Worm (Caenorhabditis elegans) whole organism, L4 larva: Measurements from ENCODE around the gene C16D2.1.

ENCODE experiments used
- F26F4.8 ChIP-seq: fragments of 200-800 bp; sonication (Bioruptor generic); conservative IDR thresholded peaks from 2 replicates; pipeline ENCODE4 v1.3.6; 2022; ENCODE audit warnings: missing genetic modification characterization, missing compliant biosample characterization
- F37D6.2 ChIP-seq: sonication (generic microtip); optimal IDR thresholded peaks from 2 replicates; lab custom pipeline; 2016; ENCODE audit warnings: mild to moderate bottlenecking, missing genetic modification characterization, missing compliant biosample characterization
- R02D3.7 ChIP-seq: fragments of 150-350 bp; sonication (generic microtip); optimal IDR thresholded peaks from 3 replicates; lab custom pipeline; 2014; ENCODE audit warnings: missing biosample characterization, missing genetic modification characterization
- T26A8.4 ChIP-seq: fragments of 200-800 bp; sonication (Bioruptor generic); IDR thresholded peaks from 2 replicates; pipeline ENCODE4 v1.3.6; 2022; ENCODE audit warnings: missing genetic modification characterization, missing compliant biosample characterization
- ZK337.2 ChIP-seq: fragments of 200-800 bp; sonication (Bioruptor generic); IDR thresholded peaks from 2 replicates; pipeline ENCODE4 v1.3.6; 2022; ENCODE audit warnings: missing genetic modification reagents, missing genetic modification characterization, missing compliant biosample characterization
- aha-1 ChIP-seq: fragments of 150-350 bp; peaks from one replicate; lab custom pipeline; 2014; ENCODE audit warnings: missing biosample characterization, missing genetic modification characterization
- aly-2 ChIP-seq: sonication (generic microtip); optimal IDR thresholded peaks from 2 replicates; lab custom pipeline; 2018; ENCODE audit warnings: missing biosample characterization, missing genetic modification characterization
- attf-4 ChIP-seq: sonication (generic microtip); optimal IDR thresholded peaks from 3 replicates; lab custom pipeline; 2017; ENCODE audit warnings: missing biosample characterization, missing genetic modification characterization
- ceh-20 ChIP-seq: fragments of 200-800 bp; sonication (Bioruptor generic); IDR thresholded peaks from 2 replicates; pipeline ENCODE4 v1.3.6; 2022; ENCODE audit warnings: missing genetic modification reagents, missing genetic modification characterization, missing compliant biosample characterization
- ceh-28 ChIP-seq: fragments of 150-350 bp; optimal IDR thresholded peaks from 2 replicates; lab custom pipeline; 2014; ENCODE audit warnings: missing biosample characterization, missing genetic modification reagents, missing genetic modification characterization
- ceh-82 ChIP-seq: sonication (generic microtip); optimal IDR thresholded peaks from 2 replicates; lab custom pipeline; 2017; ENCODE audit warnings: missing biosample characterization, missing genetic modification characterization
- ces-1 ChIP-seq: fragments of 150-350 bp; sonication (generic microtip); optimal IDR thresholded peaks from 4 replicates; lab custom pipeline; 2014; ENCODE audit warnings: missing biosample characterization, missing genetic modification reagents, missing genetic modification characterization
- cey-2 ChIP-seq: sonication (generic microtip); optimal IDR thresholded peaks from 3 replicates; lab custom pipeline; 2017; ENCODE audit warnings: missing genetic modification characterization, mild to moderate bottlenecking, missing compliant biosample characterization, antibody characterized with exemption, borderline replicate concordance; ENCODE audit not compliant: insufficient read depth
- daf-12 ChIP-seq: fragments of 150-350 bp; optimal IDR thresholded peaks from 2 replicates; lab custom pipeline; 2014; ENCODE audit warnings: missing biosample characterization, missing genetic modification reagents, missing genetic modification characterization
- daf-19 ChIP-seq: fragments of 200-800 bp; sonication (Bioruptor generic); conservative IDR thresholded peaks from 2 replicates; pipeline ENCODE4 v1.3.6; 2022; ENCODE audit warnings: missing genetic modification characterization, missing compliant biosample characterization
- daf-8 ChIP-seq: fragments of 200-800 bp; sonication (Bioruptor generic); IDR thresholded peaks from 2 replicates; pipeline ENCODE4 v1.3.6; 2022; ENCODE audit warnings: missing genetic modification characterization, missing compliant biosample characterization
- dmd-6 ChIP-seq: fragments of 200-800 bp; sonication (Bioruptor generic); IDR thresholded peaks from 2 replicates; pipeline ENCODE4 v1.3.6; 2022; ENCODE audit warnings: missing genetic modification reagents, missing genetic modification characterization, missing compliant biosample characterization
- dmd-8 ChIP-seq: fragments of 200-800 bp; sonication (Bioruptor generic); IDR thresholded peaks from 2 replicates; pipeline ENCODE4 v1.3.6; 2022; ENCODE audit warnings: missing genetic modification characterization, missing compliant biosample characterization
- duxl-1 ChIP-seq: sonication (generic microtip); optimal IDR thresholded peaks from 2 replicates; lab custom pipeline; 2016; ENCODE audit warnings: mild to moderate bottlenecking, missing genetic modification characterization, moderate library complexity, missing compliant biosample characterization; ENCODE audit not compliant: poor library complexity
- dve-1 ChIP-seq: sonication (generic microtip); optimal IDR thresholded peaks from 2 replicates; lab custom pipeline; 2017; ENCODE audit warnings: antibody characterized with exemption, mild to moderate bottlenecking, missing genetic modification characterization, missing compliant biosample characterization; ENCODE audit not compliant: insufficient read depth
- fos-1 ChIP-seq: fragments of 150-350 bp; optimal IDR thresholded peaks from 2 replicates; lab custom pipeline; 2014; ENCODE audit warnings: missing biosample characterization, missing genetic modification characterization
- gei-8 ChIP-seq: fragments of 200-800 bp; sonication (Bioruptor generic); optimal IDR thresholded peaks from 2 replicates; lab custom pipeline; 2018; ENCODE audit warnings: mild to moderate bottlenecking, missing genetic modification characterization, missing compliant biosample characterization
- hif-1 ChIP-seq, 2 experiments: sonication (generic microtip); optimal IDR thresholded peaks; 2 replicates each; lab custom pipeline; 2016 to 2017; ENCODE audit warnings: missing compliant biosample characterization in 2 of 2, missing genetic modification characterization in 2 of 2, missing genetic modification reagents in 2 of 2, missing genotype in 2 of 2, mild to moderate bottlenecking in 1 of 2
- hlh-11 ChIP-seq: fragments of 200-800 bp; sonication (Bioruptor generic); optimal IDR thresholded peaks from 2 replicates; lab custom pipeline; 2018; ENCODE audit warnings: mild to moderate bottlenecking, missing genetic modification characterization, missing compliant biosample characterization
- lim-7 ChIP-seq: fragments of 200-800 bp; sonication (Bioruptor generic); IDR thresholded peaks from 2 replicates; pipeline ENCODE4 v1.3.6; 2022; ENCODE audit warnings: missing genetic modification characterization, missing compliant biosample characterization
- lin-29 ChIP-seq: fragments of 200-800 bp; sonication (Bioruptor generic); IDR thresholded peaks from 2 replicates; pipeline ENCODE4 v1.3.6; 2022; ENCODE audit warnings: missing genetic modification reagents, missing genetic modification characterization, missing compliant biosample characterization
- lsy-2 ChIP-seq, 2 experiments: fragments of 150-350 bp in 1 of 2; sonication (generic microtip) in 1 of 2; optimal IDR thresholded peaks; 2 replicates each; lab custom pipeline; 2014 to 2017; ENCODE audit warnings: missing biosample characterization in 2 of 2, missing genetic modification characterization in 2 of 2
- madf-9 ChIP-seq: fragments of 200-800 bp; sonication (Bioruptor generic); conservative IDR thresholded peaks from 2 replicates; pipeline ENCODE4 v1.3.6; 2022; ENCODE audit warnings: missing genetic modification reagents, missing genetic modification characterization, missing compliant biosample characterization
- mdl-1 ChIP-seq, 2 experiments: fragments of 150-350 bp in 1 of 2; sonication (generic microtip) in 1 of 2; optimal IDR thresholded peaks; 2 replicates each; lab custom pipeline; 2014 to 2017; ENCODE audit warnings: missing biosample characterization in 2 of 2, missing genetic modification characterization in 2 of 2
- mdt-29 ChIP-seq: fragments of 200-800 bp; sonication (Bioruptor generic); IDR thresholded peaks from 2 replicates; pipeline ENCODE4 v1.3.6; 2022; ENCODE audit warnings: missing genetic modification reagents, missing genetic modification characterization, missing compliant biosample characterization
- mes-2 ChIP-seq: sonication (generic microtip); optimal IDR thresholded peaks from 2 replicates; lab custom pipeline; 2016; ENCODE audit warnings: missing genotype, mild to moderate bottlenecking, missing genetic modification characterization, missing compliant biosample characterization; ENCODE audit not compliant: poor library complexity, severe bottlenecking
- nhr-10 ChIP-seq: fragments of 150-350 bp; optimal IDR thresholded peaks from 2 replicates; lab custom pipeline; 2014; ENCODE audit warnings: missing biosample characterization, missing genetic modification characterization
- nhr-111 ChIP-seq: fragments of 200-800 bp; sonication (Bioruptor generic); optimal IDR thresholded peaks from 2 replicates; lab custom pipeline; 2018; ENCODE audit warnings: mild to moderate bottlenecking, missing genetic modification characterization, missing compliant biosample characterization
- nhr-237 ChIP-seq: sonication (generic microtip); optimal IDR thresholded peaks from 2 replicates; lab custom pipeline; 2017; ENCODE audit warnings: missing biosample characterization, missing genetic modification characterization
- nhr-28 ChIP-seq: fragments of 150-350 bp; optimal IDR thresholded peaks from 2 replicates; lab custom pipeline; 2014; ENCODE audit warnings: missing biosample characterization, missing genetic modification characterization
- nhr-42 ChIP-seq: fragments of 200-800 bp; sonication (Bioruptor generic); IDR thresholded peaks from 2 replicates; pipeline ENCODE4 v1.3.6; 2022; ENCODE audit warnings: missing genetic modification characterization, missing compliant biosample characterization
- nhr-48 ChIP-seq: sonication (generic microtip); optimal IDR thresholded peaks from 2 replicates; lab custom pipeline; 2016; ENCODE audit warnings: mild to moderate bottlenecking, missing genetic modification characterization, missing compliant biosample characterization
- nhr-6 ChIP-seq: fragments of 150-350 bp; optimal IDR thresholded peaks from 2 replicates; lab custom pipeline; 2014; ENCODE audit warnings: missing biosample characterization, missing genetic modification characterization
- nhr-77 ChIP-seq: fragments of 150-350 bp; optimal IDR thresholded peaks from 2 replicates; lab custom pipeline; 2014; ENCODE audit warnings: missing biosample characterization, missing genetic modification characterization
- pha-4 ChIP-seq, 2 experiments: fragments of 150-350 bp in 1 of 2; fragments of 200-800 bp in 1 of 2; sonication (Bioruptor generic) in 1 of 2; IDR thresholded peaks in 1 of 2; optimal IDR thresholded peaks in 1 of 2; 2 replicates each; pipeline versions ENCODE4 v1.3.6 to Lab custom; 2014 to 2022; ENCODE audit warnings: missing genetic modification characterization in 2 of 2, missing genetic modification reagents in 2 of 2, missing biosample characterization in 1 of 2, missing compliant biosample characterization in 1 of 2
- pqm-1 ChIP-seq: sonication (generic microtip); optimal IDR thresholded peaks from 2 replicates; lab custom pipeline; 2017; ENCODE audit warnings: missing biosample characterization, missing genetic modification characterization
- saeg-2 ChIP-seq: fragments of 200-800 bp; sonication (Bioruptor generic); IDR thresholded peaks from 2 replicates; pipeline ENCODE4 v1.3.6; 2022; ENCODE audit warnings: missing genetic modification reagents, missing genetic modification characterization, missing compliant biosample characterization
- sdz-12 ChIP-seq: fragments of 200-800 bp; sonication (Bioruptor generic); optimal IDR thresholded peaks from 2 replicates; lab custom pipeline; 2018; ENCODE audit warnings: mild to moderate bottlenecking, missing genetic modification characterization, missing compliant biosample characterization
- set-16 ChIP-seq: fragments of 200-800 bp; sonication (Bioruptor generic); IDR thresholded peaks from 2 replicates; pipeline ENCODE4 v1.3.6; 2022; ENCODE audit warnings: missing genetic modification reagents, missing genetic modification characterization, missing compliant biosample characterization
- spr-1 ChIP-seq: sonication (generic microtip); optimal IDR thresholded peaks from 2 replicates; lab custom pipeline; 2016; ENCODE audit warnings: mild to moderate bottlenecking, missing genetic modification characterization, missing compliant biosample characterization
- unc-130 ChIP-seq: sonication (generic microtip); optimal IDR thresholded peaks from 2 replicates; lab custom pipeline; 2016; ENCODE audit warnings: missing genetic modification reagents, missing genetic modification characterization, missing compliant biosample characterization
- unc-62 ChIP-seq, 3 experiments: fragments of 150-350 bp in 1 of 3; sonication (generic microtip); optimal IDR thresholded peaks in 2 of 3; peaks in 1 of 3; 1 replicate in 1 of 3; 2 replicates in 2 of 3; lab custom pipeline; 2014 to 2017; ENCODE audit warnings: missing biosample characterization in 3 of 3, missing genetic modification characterization in 3 of 3, missing genetic modification reagents in 3 of 3, missing genotype in 1 of 3
- zag-1 ChIP-seq: fragments of 150-350 bp; optimal IDR thresholded peaks from 2 replicates; lab custom pipeline; 2014; ENCODE audit warnings: missing biosample characterization, missing genetic modification characterization
- zfp-3 ChIP-seq: fragments of 200-800 bp; sonication (Bioruptor generic); conservative IDR thresholded peaks from 2 replicates; pipeline ENCODE4 v1.3.6; 2022; ENCODE audit warnings: missing genetic modification reagents, missing genetic modification characterization, missing compliant biosample characterization
- zip-11 ChIP-seq: fragments of 200-800 bp; sonication (Bioruptor generic); IDR thresholded peaks from 2 replicates; pipeline ENCODE4 v1.3.6; 2022; ENCODE audit warnings: missing genetic modification characterization, missing compliant biosample characterization
- zip-2 ChIP-seq: fragments of 150-350 bp; optimal IDR thresholded peaks from 2 replicates; lab custom pipeline; 2014; ENCODE audit warnings: missing biosample characterization, missing genetic modification characterization

The C16D2.1 gene

ce11 chrII:9156277-9156676 lies 24.8 kb downstream of the C16D2.1 start:
- TF ChIP-seq dmd-8 (GFP tag; lab: Robert Waterston, UW) (no peak), spr-1 (tag; lab: Kevin White, UChicago) (no peak), attf-4 (no peak), nhr-6 (tag; lab: Kevin White, UChicago) (no peak), F37D6.2 (no peak), hlh-11 (tag; lab: Kevin White, UChicago) (peak; percentile 8), ceh-20 (GFP tag; lab: Robert Waterston, UW) (no peak), nhr-237 (tag; lab: Kevin White, UChicago) (no peak), dve-1 (tag; lab: Kevin White, UChicago) (peak; percentile 50), R02D3.7 (tag; lab: Kevin White, UChicago) (no peak), F26F4.8 (GFP tag; lab: Robert Waterston, UW) (no peak), daf-8 (GFP tag; lab: Robert Waterston, UW) (no peak), nhr-111 (GFP tag; lab: Kevin White, UChicago) (no peak), ceh-82 (tag; lab: Kevin White, UChicago) (no peak), lsy-2 (tag; optimal IDR thresholded peaks at IDR 0.05; lab: Kevin White, UChicago) (no peak), duxl-1 (tag; lab: Kevin White, UChicago) (no peak), saeg-2 (GFP tag; lab: Robert Waterston, UW) (no peak), daf-12 (tag; lab: Kevin White, UChicago) (no peak), nhr-42 (GFP tag; lab: Robert Waterston, UW) (no peak), ceh-28 (tag; lab: Kevin White, UChicago) (no peak), aha-1 (peak; percentile 63), daf-19 (GFP tag; lab: Robert Waterston, UW) (no peak), ZK337.2 (no peak), aly-2 (tag; lab: Kevin White, UChicago) (no peak), lin-29 (GFP tag; lab: Robert Waterston, UW) (no peak), mdl-1 (tag; optimal IDR thresholded peaks at IDR 0.05; lab: Kevin White, UChicago) (no peak), zip-11 (GFP tag; lab: Robert Waterston, UW) (no peak), nhr-77 (tag; lab: Kevin White, UChicago) (no peak), zfp-3 (no peak), ces-1 (GFP tag; lab: Kevin White, UChicago) (no peak), unc-62 (GFP tag; optimal IDR thresholded peaks at IDR 0.05 in 1 of 2; lab: Kevin White, UChicago) (no peak), unc-62 (tag; optimal IDR thresholded peaks at IDR 0.05; lab: Kevin White, UChicago) (no peak), nhr-10 (tag; lab: Kevin White, UChicago) (no peak), T26A8.4 (no peak), mdt-29 (GFP tag; lab: Robert Waterston, UW) (no peak), lim-7 (GFP tag; lab: Robert Waterston, UW) (no peak), pqm-1 (tag; lab: Kevin White, UChicago) (no peak), zip-2 (tag; lab: Kevin White, UChicago) (no peak), gei-8 (GFP tag; lab: Kevin White, UChicago) (no peak), zag-1 (no peak), hif-1 (tag; optimal IDR thresholded peaks at IDR 0.05; lab: Kevin White, UChicago) (peak; percentile 97 to 98), dmd-6 (GFP tag; lab: Robert Waterston, UW) (peak; percentile 68), nhr-48 (tag; lab: Kevin White, UChicago) (peak; percentile 1), sdz-12 (GFP tag; lab: Kevin White, UChicago) (no peak), madf-9 (no peak), cey-2 (tag; lab: Kevin White, UChicago) (no peak), mes-2 (tag; lab: Kevin White, UChicago) (no peak), unc-130 (GFP tag; lab: Kevin White, UChicago) (no peak), set-16 (GFP tag; lab: Robert Waterston, UW) (no peak), pha-4 (GFP tag; IDR thresholded peaks at IDR 0.05; lab: Robert Waterston, UW) (no peak), pha-4 (tag; optimal IDR thresholded peaks at IDR 0.05; lab: Kevin White, UChicago) (no peak), fos-1 (tag; lab: Kevin White, UChicago) (no peak), nhr-28 (tag; lab: Kevin White, UChicago) (peak; percentile 85)
